Fruit fly (Drosophila melanogaster) whole organism, embryonic: ENCODE results near the gene Pvf3.

Source experiments
- B-H2 ChIP-seq: fragments of 200-800 bp; sonication (Bioruptor generic); optimal IDR thresholded peaks from 2 replicates; lab custom pipeline; 2018; ENCODE audit warnings: missing biosample characterization, mild to moderate bottlenecking, missing genetic modification characterization
- CG1024 ChIP-seq: fragments of 200-800 bp; sonication (Bioruptor generic); IDR thresholded peaks from 2 replicates; pipeline ENCODE4 v1.3.6; 2022; ENCODE audit warnings: missing biosample characterization, missing genetic modification characterization
- CG10462 ChIP-seq: fragments of 200-800 bp; sonication (Bioruptor generic); optimal IDR thresholded peaks from 2 replicates; lab custom pipeline; 2016; ENCODE audit warnings: missing biosample characterization, missing genetic modification characterization
- CG12236 ChIP-seq: fragments of 200-800 bp; sonication (Bioruptor generic); optimal IDR thresholded peaks from 2 replicates; lab custom pipeline; 2016; ENCODE audit warnings: missing biosample characterization, missing genetic modification characterization
- CG12391 ChIP-seq: fragments of 200-800 bp; sonication (Bioruptor generic); optimal IDR thresholded peaks from 3 replicates; lab custom pipeline; 2018; ENCODE audit warnings: missing biosample characterization, mild to moderate bottlenecking, missing genetic modification characterization, moderate library complexity
- CG14014 ChIP-seq: fragments of 200-800 bp; sonication (Bioruptor generic); IDR thresholded peaks from 2 replicates; pipeline ENCODE4 v1.3.6; 2022; ENCODE audit warnings: missing biosample characterization, missing genetic modification characterization
- CG1529 ChIP-seq: fragments of 200-800 bp; sonication (Bioruptor generic); optimal IDR thresholded peaks from 3 replicates; lab custom pipeline; 2018; ENCODE audit warnings: missing biosample characterization, missing genetic modification characterization
- CG17802 ChIP-seq: fragments of 200-800 bp; sonication (Bioruptor generic); optimal IDR thresholded peaks from 2 replicates; lab custom pipeline; 2018; ENCODE audit warnings: missing biosample characterization, mild to moderate bottlenecking, missing genetic modification characterization, moderate library complexity
- CG18764 ChIP-seq: fragments of 200-800 bp; sonication (Bioruptor generic); optimal IDR thresholded peaks from 3 replicates; lab custom pipeline; 2016; ENCODE audit warnings: missing biosample characterization, missing genetic modification characterization
- CG2875 ChIP-seq: fragments of 200-800 bp; sonication (Bioruptor generic); optimal IDR thresholded peaks from 2 replicates; lab custom pipeline; 2017; ENCODE audit warnings: missing biosample characterization, mild to moderate bottlenecking, missing genetic modification characterization, missing genetic modification reagents
- CG3163 ChIP-seq: fragments of 200-800 bp; sonication (Bioruptor generic); optimal IDR thresholded peaks from 3 replicates; lab custom pipeline; 2016; ENCODE audit warnings: missing biosample characterization, missing genetic modification characterization
- CG34224 ChIP-seq: fragments of 200-800 bp; sonication (Bioruptor generic); IDR thresholded peaks from 3 replicates; pipeline ENCODE4 v1.3.6; 2022; ENCODE audit warnings: missing biosample characterization, missing genetic modification characterization; ENCODE audit not compliant: partially characterized antibody
- CG3838 ChIP-seq: fragments of 200-800 bp; sonication (Bioruptor generic); optimal IDR thresholded peaks from 3 replicates; lab custom pipeline; 2016; ENCODE audit warnings: missing biosample characterization, missing genetic modification characterization
- CG4404 ChIP-seq: fragments of 200-800 bp; sonication (Bioruptor generic); IDR thresholded peaks from 2 replicates; pipeline ENCODE4 v1.3.6; 2022; ENCODE audit warnings: missing biosample characterization, missing genetic modification characterization
- CG4730 ChIP-seq: fragments of 200-800 bp; sonication (Bioruptor generic); IDR thresholded peaks from 2 replicates; pipeline ENCODE4 v1.3.6; 2022; ENCODE audit warnings: missing biosample characterization, missing genetic modification characterization
- CG6272 ChIP-seq: fragments of 200-800 bp; sonication (Bioruptor generic); IDR thresholded peaks from 2 replicates; pipeline ENCODE4 v1.3.6; 2022; ENCODE audit warnings: missing biosample characterization, missing genetic modification characterization
- CG6765 ChIP-seq: fragments of 200-800 bp; sonication (Bioruptor generic); optimal IDR thresholded peaks from 3 replicates; lab custom pipeline; 2017; ENCODE audit warnings: missing biosample characterization, mild to moderate bottlenecking, missing genetic modification characterization
- CG7839 ChIP-seq: fragments of 200-800 bp; sonication (Bioruptor generic); optimal IDR thresholded peaks from 3 replicates; lab custom pipeline; 2018; ENCODE audit warnings: missing biosample characterization, mild to moderate bottlenecking, missing genetic modification characterization, moderate library complexity
- CG8290 ChIP-seq, 3 experiments: fragments of 200-800 bp; sonication (Bioruptor generic); optimal IDR thresholded peaks; 2 replicates each; lab custom pipeline; 2016 to 2019; ENCODE audit warnings: missing biosample characterization in 3 of 3, missing genetic modification characterization in 3 of 3, mild to moderate bottlenecking in 2 of 3, moderate library complexity in 1 of 3
- CG9727 ChIP-seq: fragments of 200-800 bp; sonication (Bioruptor generic); optimal IDR thresholded peaks from 3 replicates; lab custom pipeline; 2017; ENCODE audit warnings: missing biosample characterization, mild to moderate bottlenecking, missing genetic modification characterization
- CG9932 ChIP-seq: fragments of 200-800 bp; sonication (Bioruptor generic); IDR thresholded peaks from 2 replicates; pipeline ENCODE4 v1.3.6; 2022; ENCODE audit warnings: missing biosample characterization, missing genetic modification characterization
- Deaf1 ChIP-seq: fragments of 200-800 bp; optimal IDR thresholded peaks from 3 replicates; lab custom pipeline; 2019; ENCODE audit warnings: missing biosample characterization, mild to moderate bottlenecking, missing genetic modification characterization, moderate library complexity
- Dll ChIP-seq: fragments of 200-800 bp; sonication (Bioruptor generic); IDR thresholded peaks from 4 replicates; pipeline ENCODE4 v1.3.6; 2022; ENCODE audit warnings: missing biosample characterization, missing genetic modification characterization; ENCODE audit not compliant: partially characterized antibody
- E2f1 ChIP-seq: fragments of 200-800 bp; sonication (Bioruptor generic); IDR thresholded peaks from 2 replicates; pipeline ENCODE4 v1.3.6; 2022; ENCODE audit warnings: missing biosample characterization, missing genetic modification characterization
- Elba2 ChIP-seq: fragments of 200-800 bp; sonication (Bioruptor generic); optimal IDR thresholded peaks from 3 replicates; lab custom pipeline; 2016; ENCODE audit warnings: missing biosample characterization, missing genetic modification characterization
- Fer1 ChIP-seq: fragments of 200-800 bp; sonication (Bioruptor generic); optimal IDR thresholded peaks from 2 replicates; lab custom pipeline; 2017; ENCODE audit warnings: missing biosample characterization, mild to moderate bottlenecking, missing genetic modification characterization
- Gsc ChIP-seq: fragments of 200-800 bp; sonication (Bioruptor generic); IDR thresholded peaks from 2 replicates; pipeline ENCODE4 v1.3.6; 2022; ENCODE audit warnings: missing biosample characterization, missing genetic modification characterization
- Mad ChIP-seq: fragments of 200-800 bp; sonication (Bioruptor generic); optimal IDR thresholded peaks from 2 replicates; lab custom pipeline; 2016; ENCODE audit warnings: missing biosample characterization, missing genetic modification characterization
- Mrtf ChIP-seq: fragments of 200-800 bp; sonication (Bioruptor generic); IDR thresholded peaks from 3 replicates; pipeline ENCODE4 v1.3.6; 2022; ENCODE audit warnings: missing biosample characterization, missing genetic modification characterization
- NFAT ChIP-seq: fragments of 200-800 bp; sonication (Bioruptor generic); IDR thresholded peaks from 2 replicates; pipeline ENCODE4 v1.3.6; 2022; ENCODE audit warnings: missing biosample characterization, missing genetic modification characterization
- NfI ChIP-seq: fragments of 200-800 bp; sonication (Bioruptor generic); optimal IDR thresholded peaks from 3 replicates; lab custom pipeline; 2018; ENCODE audit warnings: missing biosample characterization, mild to moderate bottlenecking, missing genetic modification characterization, moderate library complexity
- PHDP ChIP-seq: fragments of 200-800 bp; sonication (Bioruptor generic); optimal IDR thresholded peaks from 3 replicates; lab custom pipeline; 2018; ENCODE audit warnings: missing biosample characterization, mild to moderate bottlenecking, missing genetic modification characterization, moderate library complexity
- Pdp1 ChIP-seq, 2 experiments: fragments of 200-800 bp; sonication (Bioruptor generic); optimal IDR thresholded peaks; 3 replicates each; lab custom pipeline; 2016; ENCODE audit warnings: missing biosample characterization in 2 of 2, missing genetic modification characterization in 2 of 2, mild to moderate bottlenecking in 1 of 2, moderate library complexity in 1 of 2
- Six4 ChIP-seq: fragments of 200-800 bp; sonication (Bioruptor generic); optimal IDR thresholded peaks from 2 replicates; lab custom pipeline; 2016; ENCODE audit warnings: missing biosample characterization, missing genetic modification characterization
- Sox102F ChIP-seq: fragments of 200-800 bp; sonication (Bioruptor generic); optimal IDR thresholded peaks from 2 replicates; lab custom pipeline; 2018; ENCODE audit warnings: missing biosample characterization, mild to moderate bottlenecking, missing genetic modification characterization, moderate library complexity
- TFAM ChIP-seq: fragments of 200-800 bp; sonication (Bioruptor generic); optimal IDR thresholded peaks from 2 replicates; lab custom pipeline; 2017; ENCODE audit warnings: missing biosample characterization, missing genetic modification characterization, inconsistent platforms
- YL-1 ChIP-seq: fragments of 200-800 bp; sonication (Bioruptor generic); optimal IDR thresholded peaks from 3 replicates; lab custom pipeline; 2017; ENCODE audit warnings: missing biosample characterization, mild to moderate bottlenecking, missing genetic modification characterization
- bab2 ChIP-seq: fragments of 200-800 bp; sonication (Bioruptor generic); optimal IDR thresholded peaks from 2 replicates; lab custom pipeline; 2016; ENCODE audit warnings: missing biosample characterization, missing genetic modification characterization
- cato ChIP-seq: fragments of 200-800 bp; sonication (Bioruptor generic); optimal IDR thresholded peaks from 2 replicates; lab custom pipeline; 2016; ENCODE audit warnings: missing biosample characterization, missing genetic modification characterization, borderline replicate concordance
- chinmo ChIP-seq: fragments of 200-800 bp; sonication (Bioruptor generic); IDR thresholded peaks from 4 replicates; pipeline ENCODE4 v1.3.6; 2022; ENCODE audit warnings: missing biosample characterization, missing genetic modification characterization; ENCODE audit not compliant: partially characterized antibody
- dpn ChIP-seq, 2 experiments: fragments of 200-800 bp; sonication (Bioruptor generic); optimal IDR thresholded peaks; 3 replicates each; lab custom pipeline; 2016; ENCODE audit warnings: missing biosample characterization in 2 of 2, missing genetic modification characterization in 2 of 2
- dysf ChIP-seq: fragments of 200-800 bp; sonication (Bioruptor generic); IDR thresholded peaks from 3 replicates; pipeline ENCODE4 v1.3.6; 2022; ENCODE audit warnings: missing biosample characterization, missing genetic modification characterization
- emc ChIP-seq: fragments of 200-800 bp; sonication (Bioruptor generic); optimal IDR thresholded peaks from 2 replicates; lab custom pipeline; 2016; ENCODE audit warnings: missing biosample characterization, missing genetic modification characterization
- fu2 ChIP-seq: fragments of 200-800 bp; sonication (Bioruptor generic); optimal IDR thresholded peaks from 2 replicates; lab custom pipeline; 2016; ENCODE audit warnings: missing biosample characterization, missing genetic modification characterization
- lilli ChIP-seq: fragments of 200-800 bp; sonication (Bioruptor generic); optimal IDR thresholded peaks from 3 replicates; lab custom pipeline; 2016; ENCODE audit warnings: missing biosample characterization, missing genetic modification characterization
- phol ChIP-seq: fragments of 200-800 bp; sonication (Bioruptor generic); optimal IDR thresholded peaks from 3 replicates; lab custom pipeline; 2018; ENCODE audit warnings: missing biosample characterization, mild to moderate bottlenecking, missing genetic modification characterization, moderate library complexity
- seq ChIP-seq: fragments of 200-800 bp; sonication (Bioruptor generic); IDR thresholded peaks from 2 replicates; pipeline ENCODE4 v1.3.6; 2022; ENCODE audit warnings: missing biosample characterization, missing genetic modification characterization
- stc ChIP-seq: fragments of 200-800 bp; sonication (Bioruptor generic); IDR thresholded peaks from 2 replicates; pipeline ENCODE4 v1.3.6; 2022; ENCODE audit warnings: missing biosample characterization, missing genetic modification characterization
- tin ChIP-seq: fragments of 200-800 bp; sonication (Bioruptor generic); optimal IDR thresholded peaks from 3 replicates; lab custom pipeline; 2016; ENCODE audit warnings: missing biosample characterization, missing genetic modification characterization
- ttk ChIP-seq: fragments of 200-800 bp; sonication (Bioruptor generic); IDR thresholded peaks from 2 replicates; pipeline ENCODE4 v2.1.2; 2022; ENCODE audit warnings: missing biosample characterization, missing genetic modification characterization

Pvf3 gene

DNA sequence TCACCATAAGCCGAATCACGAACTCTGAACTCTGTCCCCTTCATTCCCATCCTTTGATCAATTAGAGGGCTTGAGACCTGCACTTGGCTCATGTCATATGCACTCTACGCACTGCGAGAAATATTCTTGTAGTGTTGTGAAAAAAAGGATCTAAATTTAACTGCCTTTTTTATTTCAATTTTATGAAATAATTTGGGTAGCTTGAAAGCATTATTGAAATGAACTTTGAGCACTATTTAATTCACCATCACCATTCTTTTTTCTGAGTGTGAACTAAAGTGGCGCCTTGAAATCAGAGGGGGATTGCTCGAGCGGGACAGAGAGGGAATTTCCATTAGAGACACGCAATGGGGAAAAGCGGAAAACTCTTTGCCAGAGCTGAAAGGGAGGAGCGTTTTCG is 33.8 kb downstream of the Pvf3 start (continued):
- TF ChIP-seq Fer1 (GFP tag; lab: Kevin White, UChicago) (peak; percentile 41), CG12391 (tag; lab: Kevin White, UChicago) (peak; percentile 88), B-H2 (GFP tag; lab: Kevin White, UChicago) (no peak), Dll (GFP tag; lab: Robert Waterston, UW) (no peak), CG1529 (peak; percentile 75), CG34224 (no peak), ttk (peak; percentile 70), dpn (GFP tag; optimal IDR thresholded peaks at IDR 0.05; lab: Kevin White, UChicago) (peak; percentile 72 to 78), CG7839 (tag; lab: Kevin White, UChicago) (peak; percentile 84), CG18764 (GFP tag; lab: Kevin White, UChicago) (peak; percentile 76), CG4404 (GFP tag; lab: Robert Waterston, UW) (peak; percentile 56; the same call in 1 of the 2 replicates), CG3163 (GFP tag; lab: Kevin White, UChicago) (peak; percentile 53), CG9727 (peak; percentile 90), Sox102F (peak; percentile 83), CG1024 (GFP tag; lab: Robert Waterston, UW) (peak; percentile 79), CG2875 (GFP tag; lab: Kevin White, UChicago) (peak; percentile 77), Deaf1 (peak; percentile 35), CG14014 (GFP tag; lab: Robert Waterston, UW) (peak; percentile 45; the same call in 1 of the 2 replicates), chinmo (no peak), phol (tag; lab: Kevin White, UChicago) (peak; percentile 90), CG8290 (GFP tag; optimal IDR thresholded peaks at IDR 0.05; lab: Kevin White, UChicago) (peak; percentile 86), CG8290 (tag; optimal IDR thresholded peaks at IDR 0.05; lab: Kevin White, UChicago) (peak in 1 of 2 experiments; percentile 41), CG3838 (GFP tag; lab: Kevin White, UChicago) (peak; percentile 11), PHDP (tag; lab: Kevin White, UChicago) (peak; percentile 73), Mad (peak; percentile 63), CG6272 (no peak; the same call in 1 of the 2 replicates), NfI (GFP tag; lab: Kevin White, UChicago) (peak; percentile 47), stc (GFP tag; lab: Robert Waterston, UW) (peak; percentile 50; the same call in 1 of the 2 replicates), cato (GFP tag; lab: Kevin White, UChicago) (peak; percentile 47), NFAT (no peak), CG12236 (GFP tag; lab: Kevin White, UChicago) (peak; percentile 81), Elba2 (GFP tag; lab: Kevin White, UChicago) (peak; percentile 9), E2f1 (peak; percentile 78), YL-1 (GFP tag; lab: Kevin White, UChicago) (no peak), lilli (GFP tag; lab: Kevin White, UChicago) (peak; percentile 72), CG10462 (GFP tag; lab: Kevin White, UChicago) (peak; percentile 45), CG9932 (GFP tag; lab: Robert Waterston, UW) (no peak), bab2 (GFP tag; lab: Kevin White, UChicago) (peak; percentile 82), Gsc (GFP tag; lab: Robert Waterston, UW) (no peak), Mrtf (0 out of 3 replicates have a peak, but pooled peaks have one; percentile 50), CG4730 (GFP tag; lab: Robert Waterston, UW) (peak; percentile 49), seq (GFP tag; lab: Robert Waterston, UW) (peak; percentile 40; the same call in 1 of the 2 replicates), emc (peak; percentile 9), CG6765 (no peak), dysf (GFP tag; lab: Robert Waterston, UW) (peak; percentile 72; the same call in 2 of the 3 replicates), Pdp1 (GFP tag; optimal IDR thresholded peaks at IDR 0.05; lab: Kevin White, UChicago) (peak; percentile 78 to 82), Six4 (peak; percentile 85), CG17802 (peak; percentile 81), tin (GFP tag; lab: Kevin White, UChicago) (peak; percentile 84), TFAM (GFP tag; lab: Kevin White, UChicago) (peak; percentile 56), fu2 (GFP tag; lab: Kevin White, UChicago) (peak; percentile 43)
